Fruit fly (Drosophila melanogaster) whole organism, embryonic: Measurements from ENCODE around the gene CG34163.
A peak's percentile ranks its signal among the peaks of the same experiment; 100 is the strongest.

Experiments used
- Asciz ChIP-seq: fragments of 200-800 bp; sonication (Bioruptor generic); optimal IDR thresholded peaks from 2 replicates; lab custom pipeline; 2017; ENCODE audit warnings: missing biosample characterization, mild to moderate bottlenecking, missing genetic modification characterization, missing genetic modification reagents
- Atf6 ChIP-seq: fragments of 200-800 bp; sonication (Bioruptor generic); IDR thresholded peaks from 2 replicates; pipeline ENCODE4 v1.3.6; 2022; ENCODE audit warnings: missing biosample characterization, missing genetic modification characterization
- CG10209 ChIP-seq: fragments of 200-800 bp; sonication (Bioruptor generic); optimal IDR thresholded peaks from 3 replicates; lab custom pipeline; 2017; ENCODE audit warnings: missing biosample characterization, mild to moderate bottlenecking, missing genetic modification characterization, missing genetic modification reagents
- CG10274 ChIP-seq: fragments of 200-800 bp; sonication (Bioruptor generic); optimal IDR thresholded peaks from 3 replicates; lab custom pipeline; 2017; ENCODE audit warnings: missing biosample characterization, mild to moderate bottlenecking, missing genetic modification characterization
- CG10462 ChIP-seq: fragments of 200-800 bp; sonication (Bioruptor generic); optimal IDR thresholded peaks from 2 replicates; lab custom pipeline; 2016; ENCODE audit warnings: missing biosample characterization, missing genetic modification characterization
- CG12769 ChIP-seq: fragments of 200-800 bp; sonication (Bioruptor generic); optimal IDR thresholded peaks from 2 replicates; lab custom pipeline; 2019; ENCODE audit warnings: missing biosample characterization, mild to moderate bottlenecking, missing genetic modification characterization, moderate library complexity
- CG13424 ChIP-seq: fragments of 200-800 bp; sonication (Bioruptor generic); optimal IDR thresholded peaks from 2 replicates; lab custom pipeline; 2019; ENCODE audit warnings: missing biosample characterization, mild to moderate bottlenecking, missing genetic modification characterization, moderate library complexity
- CG15073 ChIP-seq: fragments of 200-800 bp; sonication (Bioruptor generic); optimal IDR thresholded peaks from 2 replicates; lab custom pipeline; 2016; ENCODE audit warnings: missing biosample characterization, missing genetic modification characterization
- CG18599 ChIP-seq: fragments of 200-800 bp; sonication (Bioruptor generic); optimal IDR thresholded peaks from 3 replicates; lab custom pipeline; 2017; ENCODE audit warnings: missing biosample characterization, missing genetic modification characterization, mild to moderate bottlenecking, moderate library complexity, missing genetic modification reagents
- CG18764 ChIP-seq: fragments of 200-800 bp; sonication (Bioruptor generic); optimal IDR thresholded peaks from 3 replicates; lab custom pipeline; 2016; ENCODE audit warnings: missing biosample characterization, missing genetic modification characterization
- CG2120 ChIP-seq: fragments of 200-800 bp; sonication (Bioruptor generic); optimal IDR thresholded peaks from 3 replicates; lab custom pipeline; 2016; ENCODE audit warnings: missing biosample characterization, missing genetic modification characterization
- CG2202 ChIP-seq: fragments of 200-800 bp; sonication (Bioruptor generic); optimal IDR thresholded peaks from 2 replicates; lab custom pipeline; 2018; ENCODE audit warnings: missing biosample characterization, mild to moderate bottlenecking, missing genetic modification characterization
- CG31388 ChIP-seq: fragments of 200-800 bp; sonication (Bioruptor generic); optimal IDR thresholded peaks from 2 replicates; lab custom pipeline; 2016; ENCODE audit warnings: missing biosample characterization, missing genetic modification characterization
- CG32767 ChIP-seq: fragments of 200-800 bp; sonication (Bioruptor generic); IDR thresholded peaks from 2 replicates; pipeline ENCODE4 v1.3.6; 2022; ENCODE audit warnings: missing biosample characterization, missing genetic modification characterization
- CG33213 ChIP-seq: fragments of 200-800 bp; sonication (Bioruptor generic); optimal IDR thresholded peaks from 3 replicates; lab custom pipeline; 2016; ENCODE audit warnings: missing biosample characterization, missing genetic modification characterization
- CG34422 ChIP-seq: fragments of 200-800 bp; sonication (Bioruptor generic); IDR thresholded peaks from 3 replicates; pipeline ENCODE4 v1.3.6; 2022; ENCODE audit warnings: missing biosample characterization, missing genetic modification characterization
- CG4404 ChIP-seq: fragments of 200-800 bp; sonication (Bioruptor generic); IDR thresholded peaks from 2 replicates; pipeline ENCODE4 v1.3.6; 2022; ENCODE audit warnings: missing biosample characterization, missing genetic modification characterization
- CG6254 ChIP-seq: fragments of 200-800 bp; sonication (Bioruptor generic); optimal IDR thresholded peaks from 3 replicates; lab custom pipeline; 2017; ENCODE audit warnings: mild to moderate bottlenecking, missing biosample characterization, missing genetic modification reagents, missing genetic modification characterization
- CG8924 ChIP-seq: fragments of 200-800 bp; optimal IDR thresholded peaks from 3 replicates; lab custom pipeline; 2019; ENCODE audit warnings: missing biosample characterization, mild to moderate bottlenecking, missing genetic modification characterization, moderate library complexity
- CG9817 ChIP-seq: fragments of 200-800 bp; sonication (Bioruptor generic); optimal IDR thresholded peaks from 2 replicates; lab custom pipeline; 2018; ENCODE audit warnings: missing biosample characterization, mild to moderate bottlenecking, missing genetic modification characterization, moderate library complexity
- CoRest ChIP-seq: fragments of 200-800 bp; sonication (Bioruptor generic); optimal IDR thresholded peaks from 3 replicates; lab custom pipeline; 2018; ENCODE audit warnings: missing biosample characterization, mild to moderate bottlenecking, missing genetic modification characterization, moderate library complexity
- Dfd ChIP-seq, 2 experiments: fragments of >200 bp; optimal IDR thresholded peaks; 2 replicates each; lab custom pipeline; 2017; ENCODE audit warnings: missing biosample characterization in 2 of 2, missing genetic modification characterization in 2 of 2
- Dip3 ChIP-seq: fragments of 200-800 bp; sonication (Bioruptor generic); optimal IDR thresholded peaks from 3 replicates; lab custom pipeline; 2016; ENCODE audit warnings: missing biosample characterization, missing genetic modification characterization
- Dll ChIP-seq: fragments of 200-800 bp; sonication (Bioruptor generic); IDR thresholded peaks from 4 replicates; pipeline ENCODE4 v1.3.6; 2022; ENCODE audit warnings: missing biosample characterization, missing genetic modification characterization; ENCODE audit not compliant: partially characterized antibody
- Dref ChIP-seq: fragments of 200-800 bp; sonication (Bioruptor generic); IDR thresholded peaks from 2 replicates; pipeline ENCODE4 v1.3.6; 2022; ENCODE audit warnings: missing biosample characterization, missing genetic modification characterization
- Gug ChIP-seq: fragments of 200-800 bp; sonication (Bioruptor generic); IDR thresholded peaks from 4 replicates; pipeline ENCODE4 v1.3.6; 2022; ENCODE audit warnings: missing biosample characterization, missing genetic modification characterization
- H15 ChIP-seq: fragments of 200-800 bp; sonication (Bioruptor generic); IDR thresholded peaks from 3 replicates; pipeline ENCODE4 v1.3.6; 2022; ENCODE audit warnings: missing biosample characterization, missing genetic modification characterization
- Mes4 ChIP-seq: fragments of 200-800 bp; sonication (Bioruptor generic); optimal IDR thresholded peaks from 2 replicates; lab custom pipeline; 2016; ENCODE audit warnings: missing biosample characterization, missing genetic modification characterization
- Oaz ChIP-seq: fragments of 200-800 bp; sonication (Bioruptor generic); IDR thresholded peaks from 2 replicates; pipeline ENCODE4 v1.3.6; 2022; ENCODE audit warnings: missing biosample characterization, missing genetic modification characterization
- Oli ChIP-seq: fragments of 200-800 bp; sonication (Bioruptor generic); optimal IDR thresholded peaks from 2 replicates; lab custom pipeline; 2018; ENCODE audit warnings: missing biosample characterization, mild to moderate bottlenecking, missing genetic modification characterization, moderate library complexity
- Opbp ChIP-seq: fragments of 200-800 bp; sonication (Bioruptor generic); IDR thresholded peaks from 3 replicates; pipeline ENCODE4 v1.3.6; 2022; ENCODE audit warnings: missing biosample characterization, missing genetic modification characterization; ENCODE audit not compliant: partially characterized antibody
- Rfx ChIP-seq: fragments of 200-800 bp; sonication (Bioruptor generic); IDR thresholded peaks from 2 replicates; pipeline ENCODE4 v1.3.6; 2022; ENCODE audit warnings: missing biosample characterization, missing genetic modification characterization
- ac ChIP-seq: fragments of 200-800 bp; sonication (Bioruptor generic); optimal IDR thresholded peaks from 3 replicates; lab custom pipeline; 2017; ENCODE audit warnings: missing biosample characterization, mild to moderate bottlenecking, missing genetic modification characterization
- az2 ChIP-seq: fragments of 200-800 bp; sonication (Bioruptor generic); optimal IDR thresholded peaks from 3 replicates; lab custom pipeline; 2016; ENCODE audit warnings: missing biosample characterization, missing genetic modification characterization
- bsh ChIP-seq, 2 experiments: fragments of 200-800 bp; sonication (Bioruptor generic); optimal IDR thresholded peaks; 2 replicates each; lab custom pipeline; 2017 to 2018; ENCODE audit warnings: mild to moderate bottlenecking in 2 of 2, missing biosample characterization in 2 of 2, missing genetic modification characterization in 2 of 2, moderate library complexity in 1 of 2
- corto ChIP-seq: fragments of 200-800 bp; sonication (Bioruptor generic); optimal IDR thresholded peaks from 2 replicates; lab custom pipeline; 2016; ENCODE audit warnings: missing biosample characterization, mild to moderate bottlenecking, missing genetic modification characterization, moderate library complexity
- crc ChIP-seq: fragments of 200-800 bp; sonication (Bioruptor generic); optimal IDR thresholded peaks from 2 replicates; lab custom pipeline; 2016; ENCODE audit warnings: missing biosample characterization, missing genetic modification characterization
- dysf ChIP-seq: fragments of 200-800 bp; sonication (Bioruptor generic); IDR thresholded peaks from 3 replicates; pipeline ENCODE4 v1.3.6; 2022; ENCODE audit warnings: missing biosample characterization, missing genetic modification characterization
- gsb ChIP-seq: fragments of 200-800 bp; sonication (Bioruptor generic); IDR thresholded peaks from 2 replicates; pipeline ENCODE4 v1.3.6; 2022; ENCODE audit warnings: missing biosample characterization, missing genetic modification characterization
- hb ChIP-seq: fragments of 200-800 bp; sonication (Bioruptor generic); IDR thresholded peaks from 3 replicates; pipeline ENCODE4 v1.3.6; 2022; ENCODE audit warnings: missing biosample characterization, missing genetic modification characterization; ENCODE audit not compliant: partially characterized antibody
- nau ChIP-seq: fragments of 200-800 bp; sonication (Bioruptor generic); optimal IDR thresholded peaks from 3 replicates; lab custom pipeline; 2017; ENCODE audit warnings: missing biosample characterization, mild to moderate bottlenecking, missing genetic modification characterization, missing genetic modification reagents
- nerfin-1 ChIP-seq: fragments of 200-800 bp; sonication (Bioruptor generic); optimal IDR thresholded peaks from 3 replicates; lab custom pipeline; 2019; ENCODE audit warnings: missing biosample characterization, mild to moderate bottlenecking, missing genetic modification characterization, moderate library complexity
- pan ChIP-seq, 4 experiments: fragments of >200 bp in 3 of 4; fragments of 200-800 bp in 1 of 4; sonication (Bioruptor generic) in 1 of 4; optimal IDR thresholded peaks in 3 of 4; IDR thresholded peaks in 1 of 4; 2 replicates each; pipeline versions ENCODE4 v1.3.6 to Lab custom; 2017 to 2022; ENCODE audit warnings: missing biosample characterization in 2 of 4, missing genetic modification characterization in 2 of 4, mixed read lengths in 1 of 4
- sens-2 ChIP-seq: fragments of 200-800 bp; sonication (Bioruptor generic); IDR thresholded peaks from 2 replicates; pipeline ENCODE4 v1.3.6; 2022; ENCODE audit warnings: missing biosample characterization, missing genetic modification characterization
- tgo ChIP-seq: fragments of 200-800 bp; sonication (Bioruptor generic); IDR thresholded peaks from 3 replicates; pipeline ENCODE4 v1.3.6; 2022; ENCODE audit warnings: missing biosample characterization, missing genetic modification characterization
- tin ChIP-seq: fragments of 200-800 bp; sonication (Bioruptor generic); optimal IDR thresholded peaks from 3 replicates; lab custom pipeline; 2016; ENCODE audit warnings: missing biosample characterization, missing genetic modification characterization
- trh ChIP-seq: fragments of 200-800 bp; sonication (Bioruptor generic); optimal IDR thresholded peaks from 2 replicates; lab custom pipeline; 2016; ENCODE audit warnings: missing biosample characterization, missing genetic modification characterization
- vfl ChIP-seq: fragments of 200-800 bp; sonication (Bioruptor generic); optimal IDR thresholded peaks from 2 replicates; lab custom pipeline; 2016; ENCODE audit warnings: missing biosample characterization, missing genetic modification characterization
- yki ChIP-seq: fragments of >200 bp; optimal IDR thresholded peaks from 3 replicates; lab custom pipeline; 2018

The CG34163 gene

DNA sequence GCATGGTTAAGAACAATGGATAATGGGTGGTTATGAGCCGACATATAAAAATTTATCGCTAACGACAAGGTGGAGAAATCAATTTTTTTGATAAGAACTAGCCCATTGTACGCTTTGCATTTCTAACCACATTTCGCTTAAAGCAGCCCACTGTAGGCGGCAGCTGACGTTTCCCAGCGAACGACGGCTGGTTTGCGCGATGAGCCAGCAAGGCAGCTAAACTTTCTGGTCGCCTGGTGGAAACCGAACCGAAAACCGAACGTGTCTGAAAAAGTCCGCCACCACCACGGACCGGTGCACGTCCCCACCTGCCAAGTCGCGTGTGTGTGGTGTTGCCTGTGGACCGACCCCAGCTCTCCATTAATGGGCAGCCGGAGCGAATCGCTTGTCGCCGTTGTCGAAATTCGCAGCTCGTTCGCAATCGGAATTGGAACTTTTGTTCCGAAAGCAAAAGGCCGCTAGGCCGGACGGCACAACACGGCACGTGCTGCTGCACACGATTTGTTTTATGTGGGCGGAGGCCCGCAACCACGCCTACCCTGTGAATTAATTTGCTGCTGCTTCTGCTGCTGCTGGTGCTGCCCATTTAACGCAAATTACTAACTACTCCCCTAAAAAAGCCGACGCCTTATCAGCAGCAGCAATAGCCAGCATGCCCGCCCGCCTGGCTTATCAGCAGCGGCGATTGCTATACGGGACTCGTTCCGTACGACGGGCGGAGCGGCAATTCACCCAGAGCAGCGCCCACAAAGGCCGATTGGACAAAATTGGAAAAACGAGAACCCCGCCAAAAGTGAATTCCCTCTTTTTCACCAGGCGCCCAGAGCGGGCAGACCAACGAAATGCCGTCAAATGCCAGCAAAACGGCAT is 15.1 kb downstream of the CG34163 start (continued):
- TF ChIP-seq CG2202 (tag; lab: Kevin White, UChicago) (no peak), nerfin-1 (tag; lab: Kevin White, UChicago) (peak; percentile 83), Rfx (no peak), gsb (GFP tag; lab: Robert Waterston, UW) (no peak), nau (GFP tag; lab: Kevin White, UChicago) (peak; percentile 30), CG10274 (no peak), pan (optimal IDR thresholded peaks at IDR 0.05; lab: Kevin White, UChicago) (no peak), pan (GFP tag; optimal IDR thresholded peaks at IDR 0.05 in 1 of 2, IDR thresholded peaks at IDR 0.05 in 1 of 2) (no peak), hb (no peak), Mes4 (GFP tag; lab: Kevin White, UChicago) (no peak), Dref (GFP tag; lab: Robert Waterston, UW) (no peak), az2 (peak; percentile 53), Dfd (GFP tag; optimal IDR thresholded peaks at IDR 0.05; lab: Kevin White, UChicago) (no peak), CG32767 (GFP tag; lab: Robert Waterston, UW) (no peak), Opbp (GFP tag; lab: Robert Waterston, UW) (no peak), bsh (GFP tag; optimal IDR thresholded peaks at IDR 0.05; lab: Kevin White, UChicago) (peak in 1 of 2 experiments; percentile 44), Oaz (GFP tag; lab: Robert Waterston, UW) (no peak), crc (GFP tag; lab: Kevin White, UChicago) (no peak), Oli (tag; lab: Kevin White, UChicago) (peak; percentile 38), CG8924 (tag; lab: Kevin White, UChicago) (peak; percentile 8), Dll (GFP tag; lab: Robert Waterston, UW) (no peak), H15 (GFP tag; lab: Robert Waterston, UW) (no peak), CG15073 (GFP tag; lab: Kevin White, UChicago) (no peak), trh (GFP tag; lab: Kevin White, UChicago) (no peak), Dip3 (GFP tag; lab: Kevin White, UChicago) (no peak), CG4404 (GFP tag; lab: Robert Waterston, UW) (no peak), tgo (GFP tag; lab: Robert Waterston, UW) (no peak), vfl (GFP tag; lab: Kevin White, UChicago) (no peak), CG33213 (peak; percentile 10), ac (GFP tag; lab: Kevin White, UChicago) (peak; percentile 67), Atf6 (no peak), CG10462 (peak; percentile 4), corto (no peak), CG34422 (GFP tag; lab: Robert Waterston, UW) (no peak), CG12769 (tag; lab: Kevin White, UChicago) (peak; percentile 98), CG13424 (peak; percentile 60), tin (GFP tag; lab: Kevin White, UChicago) (peak; percentile 32), CG18764 (GFP tag; lab: Kevin White, UChicago) (peak; percentile 41), CG18599 (peak; percentile 58), yki (lab: Kevin White, UChicago) (no peak), CG10209 (GFP tag; lab: Kevin White, UChicago) (peak; percentile 39), sens-2 (GFP tag; lab: Robert Waterston, UW) (no peak), Asciz (GFP tag; lab: Kevin White, UChicago) (no peak), CG6254 (GFP tag; lab: Kevin White, UChicago) (peak; percentile 30), CG31388 (GFP tag; lab: Kevin White, UChicago) (no peak), CG9817 (tag; lab: Kevin White, UChicago) (peak; percentile 11), CoRest (tag; lab: Kevin White, UChicago) (peak; percentile 37), CG2120 (GFP tag; lab: Kevin White, UChicago) (peak; percentile 48), Gug (GFP tag; lab: Robert Waterston, UW) (no peak), dysf (GFP tag; lab: Robert Waterston, UW) (no peak)
